Worm (Caenorhabditis elegans) whole organism, young adult: ENCODE results near the gene pap-2.

Experiments
- B0261.1 ChIP-seq: sonication (generic microtip); optimal IDR thresholded peaks from 2 replicates; lab custom pipeline; 2016; ENCODE audit warnings: mild to moderate bottlenecking, missing genetic modification characterization, moderate library complexity, missing compliant biosample characterization
- B0336.3 ChIP-seq: fragments of 200-800 bp; sonication (Bioruptor generic); IDR thresholded peaks from 2 replicates; pipeline ENCODE4 v1.3.6; 2022; ENCODE audit warnings: missing genetic modification characterization, missing compliant biosample characterization
- C06A6.2 ChIP-seq: fragments of 200-800 bp; sonication (Bioruptor generic); conservative IDR thresholded peaks from 2 replicates; pipeline ENCODE4 v1.3.6; 2022; ENCODE audit warnings: missing genetic modification characterization, missing compliant biosample characterization
- F23B12.7 ChIP-seq: sonication (generic microtip); optimal IDR thresholded peaks from 2 replicates; lab custom pipeline; 2017; ENCODE audit warnings: missing genetic modification characterization, mild to moderate bottlenecking, missing compliant biosample characterization, antibody characterized with exemption, moderate library complexity; ENCODE audit not compliant: insufficient read depth
- F33H1.4 ChIP-seq: fragments of 200-800 bp; sonication (Bioruptor generic); IDR thresholded peaks from 2 replicates; pipeline ENCODE4 v1.3.6; 2022; ENCODE audit warnings: missing genetic modification reagents, missing genetic modification characterization, missing compliant biosample characterization
- F49E8.2 ChIP-seq: sonication (generic microtip); optimal IDR thresholded peaks from 3 replicates; lab custom pipeline; 2017; ENCODE audit warnings: missing genetic modification characterization, mild to moderate bottlenecking, missing compliant biosample characterization, antibody characterized with exemption, moderate library complexity; ENCODE audit not compliant: insufficient read depth
- F57A8.1 ChIP-seq: fragments of 200-800 bp; sonication (Bioruptor generic); optimal IDR thresholded peaks from 2 replicates; lab custom pipeline; 2018; ENCODE audit warnings: mild to moderate bottlenecking, missing genetic modification characterization, moderate library complexity, missing compliant biosample characterization
- Y67H2A.10 ChIP-seq: fragments of 200-800 bp; sonication (Bioruptor generic); conservative IDR thresholded peaks from 2 replicates; pipeline ENCODE4 v1.3.6; 2022; ENCODE audit warnings: missing genetic modification reagents, missing genetic modification characterization, missing compliant biosample characterization
- Y79H2A.3 ChIP-seq: fragments of 200-800 bp; sonication (Bioruptor generic); conservative IDR thresholded peaks from 2 replicates; pipeline ENCODE4 v1.3.6; 2022; ENCODE audit warnings: missing genetic modification reagents, missing genetic modification characterization, missing compliant biosample characterization
- Y95B8A.8 ChIP-seq: fragments of 200-800 bp; sonication (Bioruptor generic); IDR thresholded peaks from 2 replicates; pipeline ENCODE4 v1.3.6; 2022; ENCODE audit warnings: missing genetic modification reagents, missing genetic modification characterization, missing compliant biosample characterization
- ZK185.1 ChIP-seq: sonication (generic microtip); optimal IDR thresholded peaks from 2 replicates; lab custom pipeline; 2016; ENCODE audit warnings: mild to moderate bottlenecking, missing genetic modification characterization, missing compliant biosample characterization; ENCODE audit not compliant: poor library complexity, severe bottlenecking
- ama-1 ChIP-seq, 3 experiments: fragments of 150-350 bp in 1 of 3; sonication (generic microtip) in 2 of 3; optimal IDR thresholded peaks; 2 replicates each; lab custom pipeline; 2014 to 2018; ENCODE audit warnings: missing biosample characterization in 2 of 3, missing genetic modification characterization in 2 of 3, missing genetic modification reagents in 2 of 3
- aptf-2 ChIP-seq: fragments of 200-800 bp; sonication (Bioruptor generic); conservative IDR thresholded peaks from 2 replicates; pipeline ENCODE4 v1.3.6; 2022; ENCODE audit warnings: missing genetic modification reagents, missing genetic modification characterization, missing compliant biosample characterization
- atf-7 ChIP-seq: sonication (generic microtip); optimal IDR thresholded peaks from 2 replicates; lab custom pipeline; 2017; ENCODE audit warnings: mild to moderate bottlenecking, missing genetic modification characterization, missing compliant biosample characterization
- attf-3 ChIP-seq: fragments of 200-800 bp; sonication (Bioruptor generic); conservative IDR thresholded peaks from 2 replicates; pipeline ENCODE4 v1.3.6; 2022; ENCODE audit warnings: missing genetic modification reagents, missing genetic modification characterization, missing compliant biosample characterization
- attf-5 ChIP-seq: fragments of 200-800 bp; sonication (Bioruptor generic); optimal IDR thresholded peaks from 2 replicates; lab custom pipeline; 2018; ENCODE audit warnings: mild to moderate bottlenecking, missing genetic modification characterization, missing compliant biosample characterization
- cebp-1 ChIP-seq, 2 experiments: fragments of 200-800 bp in 1 of 2; sonication (Bioruptor generic) in 1 of 2; sonication (generic microtip) in 1 of 2; IDR thresholded peaks in 1 of 2; optimal IDR thresholded peaks in 1 of 2; 2 replicates each; pipeline versions ENCODE4 v1.3.6 to Lab custom; 2017 to 2022; ENCODE audit warnings: missing compliant biosample characterization in 2 of 2, missing genetic modification characterization in 2 of 2, mild to moderate bottlenecking in 1 of 2, missing genetic modification reagents in 1 of 2, moderate library complexity in 1 of 2
- ceh-79 ChIP-seq: sonication (generic microtip); optimal IDR thresholded peaks from 2 replicates; lab custom pipeline; 2017; ENCODE audit warnings: mild to moderate bottlenecking, missing genetic modification characterization, missing compliant biosample characterization
- dpff-1 ChIP-seq: sonication (generic microtip); optimal IDR thresholded peaks from 2 replicates; lab custom pipeline; 2017; ENCODE audit warnings: mild to moderate bottlenecking, missing genetic modification characterization, missing compliant biosample characterization
- dpl-1 ChIP-seq: fragments of 150-350 bp; optimal IDR thresholded peaks from 2 replicates; lab custom pipeline; 2014; ENCODE audit warnings: missing biosample characterization, missing genetic modification reagents, missing genetic modification characterization
- ekl-4 ChIP-seq: fragments of 200-800 bp; sonication (Bioruptor generic); IDR thresholded peaks from 2 replicates; pipeline ENCODE4 v1.3.6; 2022; ENCODE audit warnings: missing genetic modification reagents, missing genetic modification characterization, missing compliant biosample characterization
- fkh-3 ChIP-seq: sonication (generic microtip); optimal IDR thresholded peaks from 2 replicates; lab custom pipeline; 2016; ENCODE audit warnings: mild to moderate bottlenecking, missing genetic modification characterization, missing compliant biosample characterization
- him-1 ChIP-seq: sonication (generic microtip); optimal IDR thresholded peaks from 2 replicates; lab custom pipeline; 2016; ENCODE audit warnings: missing genotype, missing genetic modification reagents, missing genetic modification characterization, missing compliant biosample characterization
- hlh-26 ChIP-seq: fragments of 200-800 bp; sonication (Bioruptor generic); conservative IDR thresholded peaks from 2 replicates; pipeline ENCODE4 v1.3.6; 2022; ENCODE audit warnings: missing genetic modification reagents, missing genetic modification characterization, missing compliant biosample characterization
- hrde-1 ChIP-seq: sonication (generic microtip); optimal IDR thresholded peaks from 2 replicates; lab custom pipeline; 2016; ENCODE audit warnings: missing genetic modification characterization, mild to moderate bottlenecking, missing compliant biosample characterization, moderate library complexity, missing genotype, missing genetic modification reagents, borderline replicate concordance
- lin-26 ChIP-seq: fragments of 200-800 bp; sonication (Bioruptor generic); IDR thresholded peaks from 2 replicates; pipeline ENCODE4 v1.3.6; 2022; ENCODE audit warnings: missing genetic modification reagents, missing genetic modification characterization, missing compliant biosample characterization
- lin-40 ChIP-seq: sonication (generic microtip); optimal IDR thresholded peaks from 2 replicates; lab custom pipeline; 2016; ENCODE audit warnings: missing genetic modification characterization, mild to moderate bottlenecking, missing compliant biosample characterization, missing genotype, missing genetic modification reagents
- lin-54 ChIP-seq: fragments of 200-800 bp; sonication (Bioruptor generic); optimal IDR thresholded peaks from 2 replicates; lab custom pipeline; 2018; ENCODE audit warnings: mild to moderate bottlenecking, missing genetic modification characterization, missing compliant biosample characterization
- lir-1 ChIP-seq: fragments of 200-800 bp; sonication (Bioruptor generic); conservative IDR thresholded peaks from 2 replicates; pipeline ENCODE4 v1.3.6; 2022; ENCODE audit warnings: missing genetic modification reagents, missing genetic modification characterization, missing compliant biosample characterization
- lsy-27 ChIP-seq: sonication (generic microtip); optimal IDR thresholded peaks from 2 replicates; lab custom pipeline; 2017; ENCODE audit warnings: missing genetic modification characterization, mild to moderate bottlenecking, missing compliant biosample characterization, antibody characterized with exemption, missing genotype, borderline replicate concordance; ENCODE audit not compliant: insufficient read depth
- mcd-1 ChIP-seq: fragments of 200-800 bp; sonication (Bioruptor generic); IDR thresholded peaks from 2 replicates; pipeline ENCODE4 v1.3.6; 2022; ENCODE audit warnings: missing genetic modification reagents, missing genetic modification characterization, missing compliant biosample characterization
- mel-28 ChIP-seq: sonication (generic microtip); optimal IDR thresholded peaks from 2 replicates; lab custom pipeline; 2016; ENCODE audit warnings: borderline replicate concordance, mild to moderate bottlenecking, missing genetic modification characterization, missing compliant biosample characterization
- mes-4 ChIP-seq: sonication (generic microtip); optimal IDR thresholded peaks from 2 replicates; lab custom pipeline; 2016; ENCODE audit warnings: missing genotype, missing genetic modification characterization, missing compliant biosample characterization
- mxl-1 ChIP-seq: sonication (generic microtip); optimal IDR thresholded peaks from 2 replicates; lab custom pipeline; 2016; ENCODE audit warnings: missing genetic modification characterization, missing compliant biosample characterization
- nhr-120 ChIP-seq: fragments of 200-800 bp; sonication (Bioruptor generic); IDR thresholded peaks from 2 replicates; pipeline ENCODE4 v1.3.6; 2022; ENCODE audit warnings: missing genetic modification characterization, missing compliant biosample characterization
- rec-8 ChIP-seq, 2 experiments: sonication (generic microtip); optimal IDR thresholded peaks; 2 replicates each; lab custom pipeline; 2016; ENCODE audit warnings: mild to moderate bottlenecking in 2 of 2, missing genetic modification characterization in 2 of 2, missing genetic modification reagents in 2 of 2, missing genotype in 2 of 2, missing biosample characterization in 1 of 2, missing compliant biosample characterization in 1 of 2, moderate library complexity in 1 of 2
- sdz-38 ChIP-seq: sonication (generic microtip); optimal IDR thresholded peaks from 2 replicates; lab custom pipeline; 2016; ENCODE audit warnings: missing genotype, missing genetic modification characterization, missing compliant biosample characterization
- snpc-4 ChIP-seq, 5 experiments: fragments of 150-350 bp in 1 of 5; sonication (generic microtip) in 4 of 5; optimal IDR thresholded peaks; 2 replicates each; lab custom pipeline; 2014 to 2018; ENCODE audit warnings: missing genetic modification characterization in 5 of 5, missing biosample characterization in 3 of 5, antibody characterized with exemption in 2 of 5, mild to moderate bottlenecking in 2 of 5, missing compliant biosample characterization in 2 of 5, missing genotype in 2 of 5, moderate library complexity in 2 of 5, missing genetic modification reagents in 1 of 5
- tlf-1 ChIP-seq: fragments of 200-800 bp; sonication (Bioruptor generic); optimal IDR thresholded peaks from 2 replicates; lab custom pipeline; 2018; ENCODE audit warnings: mild to moderate bottlenecking, missing genetic modification characterization, missing compliant biosample characterization
- unc-130 ChIP-seq: sonication (generic microtip); optimal IDR thresholded peaks from 2 replicates; lab custom pipeline; 2016; ENCODE audit warnings: missing genetic modification reagents, missing genetic modification characterization, missing compliant biosample characterization
- unc-62 ChIP-seq: fragments of 150-350 bp; optimal IDR thresholded peaks from 2 replicates; lab custom pipeline; 2014; ENCODE audit warnings: missing biosample characterization, missing genetic modification reagents, missing genetic modification characterization
- zfh-2 ChIP-seq: fragments of 200-800 bp; sonication (Bioruptor generic); conservative IDR thresholded peaks from 2 replicates; pipeline ENCODE4 v1.3.6; 2022; ENCODE audit warnings: missing genetic modification reagents, missing genetic modification characterization, missing compliant biosample characterization
- ztf-22 ChIP-seq: fragments of 200-800 bp; sonication (Bioruptor generic); optimal IDR thresholded peaks from 2 replicates; lab custom pipeline; 2018; ENCODE audit warnings: mild to moderate bottlenecking, missing genetic modification characterization, moderate library complexity, missing compliant biosample characterization
- ztf-6 ChIP-seq: fragments of 200-800 bp; sonication (Bioruptor generic); IDR thresholded peaks from 2 replicates; pipeline ENCODE4 v1.3.6; 2022; ENCODE audit warnings: missing genetic modification reagents, missing genetic modification characterization, missing compliant biosample characterization

Gene pap-2

ce11 chrII:9646928-9647838, 38.0 kb upstream of the pap-2 start, which contains the start of gene sqv-8 (continued):
- TF ChIP-seq Y95B8A.8 (GFP tag; lab: Robert Waterston, UW) = no peak
- no peak for TF ChIP-seq mxl-1
- TF ChIP-seq ama-1 (optimal IDR thresholded peaks at IDR 0.05; lab: Kevin White, UChicago) = no peak
- no peak for TF ChIP-seq ama-1 (GFP tag; optimal IDR thresholded peaks at IDR 0.05; lab: Kevin White, UChicago)
- no peak for TF ChIP-seq cebp-1 (GFP tag; IDR thresholded peaks at IDR 0.05; lab: Robert Waterston, UW)
- peak; percentile 77 for TF ChIP-seq cebp-1 (tag; optimal IDR thresholded peaks at IDR 0.05; lab: Kevin White, UChicago)
- TF ChIP-seq snpc-4 (GFP tag; optimal IDR thresholded peaks at IDR 0.05; lab: Kevin White, UChicago) = no peak
- no peak for TF ChIP-seq snpc-4 (tag; optimal IDR thresholded peaks at IDR 0.05; lab: Kevin White, UChicago)
- no peak for TF ChIP-seq B0336.3 (GFP tag; lab: Robert Waterston, UW)
- TF ChIP-seq zfh-2 = no peak
- no peak for TF ChIP-seq ztf-6 (GFP tag; lab: Robert Waterston, UW)
- TF ChIP-seq hlh-26 (GFP tag; lab: Robert Waterston, UW) = no peak
- TF ChIP-seq ZK185.1 = no peak
- TF ChIP-seq unc-62 (GFP tag; lab: Kevin White, UChicago) = peak; percentile 28
- TF ChIP-seq dpff-1 (tag; lab: Kevin White, UChicago) = no peak
- TF ChIP-seq Y67H2A.10 = no peak
- TF ChIP-seq F33H1.4 (GFP tag; lab: Robert Waterston, UW) = peak; percentile 94
- no peak for TF ChIP-seq attf-3 (GFP tag; lab: Robert Waterston, UW)
- no peak for TF ChIP-seq ztf-22 (GFP tag; lab: Kevin White, UChicago)
- peak; percentile 11 for TF ChIP-seq F49E8.2 (tag; lab: Kevin White, UChicago)
- TF ChIP-seq Y79H2A.3 = no peak
- no peak for TF ChIP-seq ekl-4 (GFP tag; lab: Robert Waterston, UW)
- TF ChIP-seq dpl-1 (GFP tag; lab: Kevin White, UChicago) = no peak
- TF ChIP-seq lir-1 = no peak
- TF ChIP-seq mcd-1 = no peak
- TF ChIP-seq sdz-38 (tag; lab: Kevin White, UChicago) = no peak
- no peak for TF ChIP-seq aptf-2 (GFP tag; lab: Robert Waterston, UW)
- no peak for TF ChIP-seq unc-130 (GFP tag; lab: Kevin White, UChicago)
- TF ChIP-seq attf-5 (GFP tag; lab: Kevin White, UChicago) = peak; percentile 20
- TF ChIP-seq lin-40 (tag; lab: Kevin White, UChicago) = no peak
- no peak for TF ChIP-seq atf-7 (tag; lab: Kevin White, UChicago)
- TF ChIP-seq hrde-1 (tag; lab: Kevin White, UChicago) = no peak
- TF ChIP-seq F23B12.7 (tag; lab: Kevin White, UChicago) = peak; percentile 12
- TF ChIP-seq B0261.1 = no peak
- no peak for TF ChIP-seq lsy-27
- TF ChIP-seq C06A6.2 (GFP tag; lab: Robert Waterston, UW) = no peak
- no peak for TF ChIP-seq lin-26 (GFP tag; lab: Robert Waterston, UW)
- TF ChIP-seq mel-28 (tag; lab: Kevin White, UChicago) = no peak
- no peak for TF ChIP-seq nhr-120 (GFP tag; lab: Robert Waterston, UW)
- no peak for TF ChIP-seq rec-8 (tag; optimal IDR thresholded peaks at IDR 0.05; lab: Kevin White, UChicago)
- TF ChIP-seq lin-54 (GFP tag; lab: Kevin White, UChicago) = peak; percentile 80
- TF ChIP-seq ceh-79 (tag; lab: Kevin White, UChicago) = no peak
- TF ChIP-seq tlf-1 (GFP tag; lab: Kevin White, UChicago) = no peak
- TF ChIP-seq fkh-3 (tag; lab: Kevin White, UChicago) = no peak
- no peak for TF ChIP-seq him-1 (tag; lab: Kevin White, UChicago)
- TF ChIP-seq F57A8.1 (GFP tag; lab: Kevin White, UChicago) = no peak
- no peak for TF ChIP-seq mes-4 (tag; lab: Kevin White, UChicago)
